Fruit fly (Drosophila melanogaster) S2 (cell line): ENCODE data around the gene psh.
A peak's percentile ranks its signal among the peaks of the same experiment; 100 is the strongest.

Source experiments
- CG8478 ChIP-seq: fragments of >200 bp; optimal IDR thresholded peaks from 2 replicates; lab custom pipeline; 2018
- CTCF ChIP-seq, 2 experiments: fragments of >200 bp; optimal IDR thresholded peaks; 2 replicates each; lab custom pipeline; 2018

psh gene

dm6 chrX:18486356-18487059, at the start of gene psh:
Gene psh (minus strand): TSS chrX:18486921.
- TF ChIP-seq CTCF (optimal IDR thresholded peaks at IDR 0.05; lab: Kevin White, UChicago) (no peak), CG8478 (no peak)

dm6 chrX:18534393-18534792, 47.7 kb upstream of the psh start:
- TF ChIP-seq CTCF (optimal IDR thresholded peaks at IDR 0.05; lab: Kevin White, UChicago) (no peak), CG8478 (no peak)

- TF ChIP-seq CG8478 (no peak), CTCF (optimal IDR thresholded peaks at IDR 0.05; lab: Kevin White, UChicago) (no peak)
These were observed 46.6 kb upstream of the psh start for dm6 chrX:18533308-18533707.

- no peak for TF ChIP-seq CG8478
- no peak for TF ChIP-seq CTCF (optimal IDR thresholded peaks at IDR 0.05; lab: Kevin White, UChicago)
These were observed 41.5 kb upstream of the psh start, which contains the start of the genes CG15042 and CG15047 for dm6 chrX:18528166-18528733. Gene CG15042 (minus strand): TSS chrX:18528266. Gene CG15047 (plus strand): TSS chrX:18528683.

- TF ChIP-seq CG8478 (no peak), CTCF (optimal IDR thresholded peaks at IDR 0.05; lab: Kevin White, UChicago) (no peak)
These were observed 38.0 kb upstream of the psh start for dm6 chrX:18524594-18525266.

- TF ChIP-seq CTCF (optimal IDR thresholded peaks at IDR 0.05; lab: Kevin White, UChicago) (no peak), CG8478 (no peak)
These were observed 36.6 kb upstream of the psh start for dm6 chrX:18523146-18523812.

dm6 chrX:18522395-18523104, 35.8 kb upstream of the psh start, which contains the start of gene CG6481:
Gene CG6481 (minus strand): TSS chrX:18522445.
- TF ChIP-seq CTCF (optimal IDR thresholded peaks at IDR 0.05; lab: Kevin White, UChicago) (no peak), CG8478 (no peak)

dm6 chrX:18520360-18520759, 33.6 kb upstream of the psh start:
- TF ChIP-seq CG8478 = no peak
- TF ChIP-seq CTCF (optimal IDR thresholded peaks at IDR 0.05; lab: Kevin White, UChicago) = no peak

- TF ChIP-seq CTCF (optimal IDR thresholded peaks at IDR 0.05; lab: Kevin White, UChicago) (peak; percentile 93 to 96), CG8478 (no peak)
These were observed 30.7 kb upstream of the psh start for dm6 chrX:18517415-18517814.

- TF ChIP-seq CTCF (optimal IDR thresholded peaks at IDR 0.05; lab: Kevin White, UChicago) = peak; percentile 6 to 42
- no peak for TF ChIP-seq CG8478
These were observed 29.3 kb upstream of the psh start for dm6 chrX:18515988-18516541.

- TF ChIP-seq CG8478 (no peak), CTCF (optimal IDR thresholded peaks at IDR 0.05; lab: Kevin White, UChicago) (peak; percentile 52 to 73)
These were observed 28.6 kb upstream of the psh start, which contains the start of the genes Bx and HisRS for dm6 chrX:18515205-18515921. Gene Bx (plus strand): TSS chrX:18515428. Gene HisRS (plus strand): TSS chrX:18515428.

- TF ChIP-seq CG8478 (no peak), CTCF (optimal IDR thresholded peaks at IDR 0.05; lab: Kevin White, UChicago) (no peak)
These were observed 28.0 kb upstream of the psh start, which contains the start of gene CG6470 for dm6 chrX:18514767-18515166. Gene CG6470 (minus strand): TSS chrX:18514867.

- no peak for TF ChIP-seq CTCF (optimal IDR thresholded peaks at IDR 0.05; lab: Kevin White, UChicago)
- TF ChIP-seq CG8478 = no peak
These were observed 25.6 kb upstream of the psh start, which contains the start of gene Ggt-1 for dm6 chrX:18512271-18512679. Gene Ggt-1 (minus strand): TSS chrX:18512521.

- TF ChIP-seq CTCF (optimal IDR thresholded peaks at IDR 0.05; lab: Kevin White, UChicago) (no peak), CG8478 (no peak)
These were observed 24.2 kb upstream of the psh start for dm6 chrX:18510884-18511283.
